Fruit fly (Drosophila melanogaster) whole organism, embryonic: ENCODE results near the gene S-Lap4.

Experiments used
- BEAF-32 ChIP-seq: fragments of 200-800 bp; sonication (Bioruptor generic); optimal IDR thresholded peaks from 3 replicates; lab custom pipeline; 2017; ENCODE audit warnings: missing biosample characterization, missing genetic modification characterization, mild to moderate bottlenecking, moderate library complexity, missing genetic modification reagents
- CG11723 ChIP-seq: fragments of 200-800 bp; sonication (Bioruptor generic); optimal IDR thresholded peaks from 2 replicates; lab custom pipeline; 2017; ENCODE audit warnings: missing biosample characterization, mild to moderate bottlenecking, missing genetic modification characterization
- CG12104 ChIP-seq: fragments of 200-800 bp; sonication (Bioruptor generic); optimal IDR thresholded peaks from 3 replicates; lab custom pipeline; 2016; ENCODE audit warnings: missing biosample characterization, missing genetic modification characterization
- CG12155 ChIP-seq: fragments of 200-800 bp; sonication (Bioruptor generic); optimal IDR thresholded peaks from 3 replicates; lab custom pipeline; 2016; ENCODE audit warnings: missing biosample characterization, missing genetic modification characterization
- CG14050 ChIP-seq: fragments of 200-800 bp; sonication (Bioruptor generic); IDR thresholded peaks from 3 replicates; pipeline ENCODE4 v1.3.6; 2022; ENCODE audit warnings: missing biosample characterization, missing genetic modification characterization
- CG18262 ChIP-seq: fragments of 200-800 bp; optimal IDR thresholded peaks from 3 replicates; lab custom pipeline; 2019; ENCODE audit warnings: missing biosample characterization, mild to moderate bottlenecking, missing genetic modification characterization, moderate library complexity
- CG2202 ChIP-seq: fragments of 200-800 bp; sonication (Bioruptor generic); optimal IDR thresholded peaks from 2 replicates; lab custom pipeline; 2018; ENCODE audit warnings: missing biosample characterization, mild to moderate bottlenecking, missing genetic modification characterization
- CG2712 ChIP-seq: fragments of 200-800 bp; optimal IDR thresholded peaks from 3 replicates; lab custom pipeline; 2019; ENCODE audit warnings: missing biosample characterization, mild to moderate bottlenecking, missing genetic modification characterization, moderate library complexity
- CG2889 ChIP-seq: fragments of 200-800 bp; sonication (Bioruptor generic); IDR thresholded peaks from 3 replicates; pipeline ENCODE4 v1.3.6; 2022; ENCODE audit warnings: missing biosample characterization, missing genetic modification characterization
- CG33213 ChIP-seq: fragments of 200-800 bp; sonication (Bioruptor generic); optimal IDR thresholded peaks from 3 replicates; lab custom pipeline; 2016; ENCODE audit warnings: missing biosample characterization, missing genetic modification characterization
- CG34422 ChIP-seq: fragments of 200-800 bp; sonication (Bioruptor generic); IDR thresholded peaks from 3 replicates; pipeline ENCODE4 v1.3.6; 2022; ENCODE audit warnings: missing biosample characterization, missing genetic modification characterization
- CG42726 ChIP-seq: fragments of 200-800 bp; sonication (Bioruptor generic); IDR thresholded peaks from 2 replicates; pipeline ENCODE4 v1.3.6; 2022; ENCODE audit warnings: missing biosample characterization, missing genetic modification characterization; ENCODE audit not compliant: partially characterized antibody
- CG4730 ChIP-seq: fragments of 200-800 bp; sonication (Bioruptor generic); IDR thresholded peaks from 2 replicates; pipeline ENCODE4 v1.3.6; 2022; ENCODE audit warnings: missing biosample characterization, missing genetic modification characterization
- CG4820 ChIP-seq: fragments of 200-800 bp; sonication (Bioruptor generic); optimal IDR thresholded peaks from 3 replicates; lab custom pipeline; 2016; ENCODE audit warnings: missing biosample characterization, missing genetic modification characterization
- CG5245 ChIP-seq: fragments of 200-800 bp; sonication (Bioruptor generic); optimal IDR thresholded peaks from 3 replicates; lab custom pipeline; 2016; ENCODE audit warnings: missing biosample characterization, missing genetic modification characterization
- CG5953 ChIP-seq: fragments of 200-800 bp; sonication (Bioruptor generic); IDR thresholded peaks from 2 replicates; pipeline ENCODE4 v1.3.6; 2022; ENCODE audit warnings: missing biosample characterization, missing genetic modification characterization
- CG6689 ChIP-seq: fragments of 200-800 bp; sonication (Bioruptor generic); IDR thresholded peaks from 2 replicates; pipeline ENCODE4 v1.3.6; 2022; ENCODE audit warnings: missing biosample characterization, missing genetic modification characterization
- CG8765 ChIP-seq: fragments of 200-800 bp; sonication (Bioruptor generic); IDR thresholded peaks from 2 replicates; pipeline ENCODE4 v1.3.6; 2022; ENCODE audit warnings: missing biosample characterization, missing genetic modification characterization
- CG9215 ChIP-seq: fragments of 200-800 bp; sonication (Bioruptor generic); IDR thresholded peaks from 2 replicates; pipeline ENCODE4 v1.3.6; 2022; ENCODE audit warnings: missing biosample characterization, missing genetic modification characterization
- CG9932 ChIP-seq: fragments of 200-800 bp; sonication (Bioruptor generic); IDR thresholded peaks from 2 replicates; pipeline ENCODE4 v1.3.6; 2022; ENCODE audit warnings: missing biosample characterization, missing genetic modification characterization
- Camta ChIP-seq: fragments of 200-800 bp; sonication (Bioruptor generic); optimal IDR thresholded peaks from 2 replicates; lab custom pipeline; 2016; ENCODE audit warnings: missing biosample characterization, missing genetic modification characterization
- Dfd ChIP-seq, 2 experiments: fragments of >200 bp; optimal IDR thresholded peaks; 2 replicates each; lab custom pipeline; 2017; ENCODE audit warnings: missing biosample characterization in 2 of 2, missing genetic modification characterization in 2 of 2
- Fer1 ChIP-seq: fragments of 200-800 bp; sonication (Bioruptor generic); optimal IDR thresholded peaks from 2 replicates; lab custom pipeline; 2017; ENCODE audit warnings: missing biosample characterization, mild to moderate bottlenecking, missing genetic modification characterization
- Gsc ChIP-seq: fragments of 200-800 bp; sonication (Bioruptor generic); IDR thresholded peaks from 2 replicates; pipeline ENCODE4 v1.3.6; 2022; ENCODE audit warnings: missing biosample characterization, missing genetic modification characterization
- Hmx ChIP-seq: fragments of 200-800 bp; sonication (Bioruptor generic); optimal IDR thresholded peaks from 2 replicates; lab custom pipeline; 2016; ENCODE audit warnings: missing biosample characterization, missing genetic modification characterization
- Hr51 ChIP-seq, 2 experiments: fragments of 200-800 bp; sonication (Bioruptor generic); optimal IDR thresholded peaks; 2 replicates in 1 of 2; 3 replicates in 1 of 2; lab custom pipeline; 2016 to 2018; ENCODE audit warnings: missing biosample characterization in 2 of 2, missing genetic modification characterization in 2 of 2, mild to moderate bottlenecking in 1 of 2, moderate library complexity in 1 of 2
- Hsf ChIP-seq: fragments of 200-800 bp; sonication (Bioruptor generic); optimal IDR thresholded peaks from 3 replicates; lab custom pipeline; 2016; ENCODE audit warnings: missing biosample characterization, missing genetic modification characterization
- MBD-R2 ChIP-seq: fragments of 200-800 bp; sonication (Bioruptor generic); IDR thresholded peaks from 2 replicates; pipeline ENCODE4 v1.3.6; 2022; ENCODE audit warnings: missing biosample characterization, missing genetic modification characterization
- MTF-1 ChIP-seq: fragments of 200-800 bp; sonication (Bioruptor generic); optimal IDR thresholded peaks from 2 replicates; lab custom pipeline; 2018; ENCODE audit warnings: missing biosample characterization, mild to moderate bottlenecking, missing genetic modification characterization, borderline replicate concordance
- Mes4 ChIP-seq: fragments of 200-800 bp; sonication (Bioruptor generic); optimal IDR thresholded peaks from 2 replicates; lab custom pipeline; 2016; ENCODE audit warnings: missing biosample characterization, missing genetic modification characterization
- Opbp ChIP-seq: fragments of 200-800 bp; sonication (Bioruptor generic); IDR thresholded peaks from 3 replicates; pipeline ENCODE4 v1.3.6; 2022; ENCODE audit warnings: missing biosample characterization, missing genetic modification characterization; ENCODE audit not compliant: partially characterized antibody
- bigmax ChIP-seq: fragments of 200-800 bp; sonication (Bioruptor generic); optimal IDR thresholded peaks from 2 replicates; lab custom pipeline; 2018; ENCODE audit warnings: missing biosample characterization, mild to moderate bottlenecking, missing genetic modification characterization
- crp ChIP-seq, 2 experiments: fragments of 200-800 bp; sonication (Bioruptor generic); optimal IDR thresholded peaks; 2 replicates in 1 of 2; 3 replicates in 1 of 2; lab custom pipeline; 2017; ENCODE audit warnings: missing biosample characterization in 2 of 2, missing genetic modification characterization in 2 of 2, mild to moderate bottlenecking in 1 of 2, moderate library complexity in 1 of 2
- h ChIP-seq: fragments of >200 bp; optimal IDR thresholded peaks from 2 replicates; lab custom pipeline; 2017
- hkb ChIP-seq, 2 experiments: fragments of 200-800 bp in 1 of 2; fragments of >200 bp in 1 of 2; sonication (Bioruptor generic) in 1 of 2; IDR thresholded peaks in 1 of 2; optimal IDR thresholded peaks in 1 of 2; 2 replicates each; pipeline versions ENCODE4 v1.3.6 to Lab custom; 2017 to 2022; ENCODE audit warnings: missing biosample characterization in 1 of 2, missing genetic modification characterization in 1 of 2
- ind ChIP-seq: fragments of 200-800 bp; sonication (Bioruptor generic); optimal IDR thresholded peaks from 3 replicates; lab custom pipeline; 2016; ENCODE audit warnings: missing biosample characterization, missing genetic modification characterization
- jumu ChIP-seq: fragments of 200-800 bp; sonication (Bioruptor generic); optimal IDR thresholded peaks from 3 replicates; lab custom pipeline; 2016; ENCODE audit warnings: missing biosample characterization, missing genetic modification characterization
- kay ChIP-seq: fragments of 200-800 bp; sonication (Bioruptor generic); optimal IDR thresholded peaks from 2 replicates; lab custom pipeline; 2016; ENCODE audit warnings: missing biosample characterization, missing genetic modification characterization
- otp ChIP-seq: fragments of 200-800 bp; sonication (Bioruptor generic); IDR thresholded peaks from 3 replicates; pipeline ENCODE4, ENCODE4 v1.3.6; 2022; ENCODE audit warnings: missing biosample characterization, missing genetic modification characterization
- peb ChIP-seq: fragments of 200-800 bp; sonication (Bioruptor generic); IDR thresholded peaks from 2 replicates; pipeline ENCODE4 v1.3.6; 2022; ENCODE audit warnings: missing biosample characterization, missing genetic modification characterization
- psq ChIP-seq: fragments of 200-800 bp; sonication (Bioruptor generic); optimal IDR thresholded peaks from 2 replicates; lab custom pipeline; 2017; ENCODE audit warnings: missing biosample characterization, missing genetic modification characterization
- scrt ChIP-seq: fragments of 200-800 bp; sonication (Bioruptor generic); optimal IDR thresholded peaks from 2 replicates; lab custom pipeline; 2018; ENCODE audit warnings: missing biosample characterization, mild to moderate bottlenecking, missing genetic modification characterization, moderate library complexity
- sima ChIP-seq: fragments of 200-800 bp; sonication (Bioruptor generic); optimal IDR thresholded peaks from 2 replicates; lab custom pipeline; 2016; ENCODE audit warnings: missing biosample characterization, missing genetic modification characterization
- sna ChIP-seq: fragments of 200-800 bp; sonication (Bioruptor generic); IDR thresholded peaks from 2 replicates; pipeline ENCODE4 v1.3.6; 2022; ENCODE audit warnings: missing biosample characterization, missing genetic modification characterization; ENCODE audit not compliant: partially characterized antibody
- stwl ChIP-seq: fragments of 200-800 bp; sonication (Bioruptor generic); optimal IDR thresholded peaks from 3 replicates; lab custom pipeline; 2018; ENCODE audit warnings: missing biosample characterization, mild to moderate bottlenecking, missing genetic modification characterization, moderate library complexity
- tll ChIP-seq, 2 experiments: fragments of 200-800 bp in 1 of 2; fragments of >200 bp in 1 of 2; sonication (Bioruptor generic) in 1 of 2; optimal IDR thresholded peaks; 2 replicates each; lab custom pipeline; 2017 to 2019; ENCODE audit warnings: missing biosample characterization in 2 of 2, missing genetic modification characterization in 2 of 2, mild to moderate bottlenecking in 1 of 2, moderate library complexity in 1 of 2
- ttk ChIP-seq: fragments of 200-800 bp; sonication (Bioruptor generic); IDR thresholded peaks from 2 replicates; pipeline ENCODE4 v2.1.2; 2022; ENCODE audit warnings: missing biosample characterization, missing genetic modification characterization
- vfl ChIP-seq: fragments of 200-800 bp; sonication (Bioruptor generic); optimal IDR thresholded peaks from 2 replicates; lab custom pipeline; 2016; ENCODE audit warnings: missing biosample characterization, missing genetic modification characterization

The S-Lap4 gene

DNA sequence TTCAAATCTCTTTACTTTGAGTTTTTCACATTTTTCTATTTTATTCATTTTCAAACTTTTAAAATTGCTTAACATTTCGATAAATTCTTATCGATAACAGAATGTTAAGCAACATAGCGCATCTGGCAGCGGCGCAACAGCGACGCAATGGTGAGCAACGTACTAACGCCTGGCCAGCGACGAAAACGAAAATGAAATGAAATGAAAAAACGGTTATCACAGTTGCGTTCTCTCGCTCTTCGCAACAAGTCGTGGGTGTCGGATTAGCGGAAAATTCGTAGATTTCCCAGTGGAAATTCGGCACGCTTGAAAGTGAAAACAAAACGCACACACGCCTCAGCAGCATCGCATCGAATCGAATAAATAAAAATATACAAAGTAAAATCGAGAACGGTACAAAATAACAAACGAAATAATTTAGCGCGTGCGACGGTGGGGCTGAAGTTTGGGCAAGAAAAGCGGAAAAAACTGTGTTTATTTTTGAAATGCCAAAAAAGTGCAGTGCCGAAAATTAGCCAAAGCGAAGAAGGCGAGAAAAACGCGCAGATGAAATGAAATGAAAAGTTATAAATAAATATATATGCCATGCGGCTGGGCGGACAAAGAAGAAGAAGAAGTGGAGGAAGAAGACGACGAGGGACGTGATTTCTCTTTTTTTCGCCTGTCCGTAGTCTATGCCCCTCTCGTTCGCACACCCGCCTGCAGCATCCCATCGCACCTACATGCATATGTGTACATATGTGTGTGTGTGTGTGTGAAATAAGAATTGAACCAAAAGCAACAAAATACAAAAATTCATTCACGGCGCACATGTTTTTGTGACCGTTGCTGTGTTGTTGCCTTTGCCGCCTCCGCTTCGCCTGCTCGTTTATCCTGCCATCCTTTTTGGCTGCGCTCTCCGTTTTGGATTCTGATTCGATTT, 25.4 kb downstream of the S-Lap4 start (continued):
- TF ChIP-seq MTF-1 (GFP tag; lab: Kevin White, UChicago) (peak; percentile 30), scrt (GFP tag; lab: Kevin White, UChicago) (peak; percentile 75), Hsf (GFP tag; lab: Kevin White, UChicago) (no peak), CG12155 (no peak), tll (GFP tag; optimal IDR thresholded peaks at IDR 0.05; lab: Kevin White, UChicago) (no peak), Hr51 (GFP tag; optimal IDR thresholded peaks at IDR 0.05; lab: Kevin White, UChicago) (no peak), hkb (optimal IDR thresholded peaks at IDR 0.05; lab: Kevin White, UChicago) (no peak), hkb (GFP tag; IDR thresholded peaks at IDR 0.05; lab: Robert Waterston, UW) (peak; percentile 60), ttk (GFP tag; lab: Robert Waterston, UW) (no peak), jumu (GFP tag; lab: Kevin White, UChicago) (no peak), CG5245 (GFP tag; lab: Kevin White, UChicago) (no peak), CG9932 (GFP tag; lab: Robert Waterston, UW) (peak; percentile 13; the same call in 1 of the 2 replicates), CG18262 (tag; lab: Kevin White, UChicago) (peak; percentile 25), bigmax (GFP tag; lab: Kevin White, UChicago) (no peak), MBD-R2 (GFP tag; lab: Robert Waterston, UW) (peak; percentile 15; the same call in 1 of the 2 replicates), Fer1 (peak; percentile 48), CG4730 (GFP tag; lab: Robert Waterston, UW) (no peak), Gsc (no peak), CG11723 (GFP tag; lab: Kevin White, UChicago) (no peak), h (lab: Kevin White, UChicago) (no peak), CG14050 (GFP tag; lab: Robert Waterston, UW) (no peak), psq (peak; percentile 100), kay (GFP tag; lab: Kevin White, UChicago) (no peak), CG4820 (GFP tag; lab: Kevin White, UChicago) (no peak), CG9215 (GFP tag; lab: Robert Waterston, UW) (no peak), stwl (tag; lab: Kevin White, UChicago) (peak; percentile 99), CG2712 (tag; lab: Kevin White, UChicago) (peak; percentile 48), sima (GFP tag; lab: Kevin White, UChicago) (no peak), Opbp (no peak; the same call in 2 of the 3 replicates), peb (GFP tag; lab: Robert Waterston, UW) (no peak; the same call in 1 of the 2 replicates), CG5953 (GFP tag; lab: Robert Waterston, UW) (no peak), CG2889 (GFP tag; lab: Robert Waterston, UW) (no peak), Camta (GFP tag; lab: Kevin White, UChicago) (no peak), CG34422 (peak; percentile 61; the same call in 1 of the 3 replicates), CG42726 (GFP tag; lab: Robert Waterston, UW) (peak; percentile 78; the same call in 1 of the 2 replicates), sna (GFP tag; lab: Robert Waterston, UW) (peak; percentile 67), CG2202 (tag; lab: Kevin White, UChicago) (peak; percentile 44), BEAF-32 (GFP tag; lab: Kevin White, UChicago) (peak; percentile 27), otp (GFP tag; lab: Robert Waterston, UW) (peak; percentile 4; the same call in 1 of the 3 replicates), ind (GFP tag; lab: Kevin White, UChicago) (no peak), CG8765 (0 out of 2 replicates have a peak, but pooled peaks have one; percentile 53), Mes4 (GFP tag; lab: Kevin White, UChicago) (no peak), Dfd (GFP tag; optimal IDR thresholded peaks at IDR 0.05; lab: Kevin White, UChicago) (no peak), CG12104 (GFP tag; lab: Kevin White, UChicago) (no peak), CG6689 (GFP tag; lab: Robert Waterston, UW) (0 out of 2 replicates have a peak, but pooled peaks have one; percentile 12), Hmx (GFP tag; lab: Kevin White, UChicago) (no peak), crp (GFP tag; optimal IDR thresholded peaks at IDR 0.05; lab: Kevin White, UChicago) (no peak), CG33213 (GFP tag; lab: Kevin White, UChicago) (no peak), vfl (GFP tag; lab: Kevin White, UChicago) (no peak)
